Worm (Caenorhabditis elegans) whole organism, L2 larva: ENCODE measurements around the gene T27E9.2.

Experiments used
- C34F6.9 ChIP-seq: fragments of 150-350 bp; optimal IDR thresholded peaks from 2 replicates; lab custom pipeline; 2014; ENCODE audit warnings: missing biosample characterization, missing genetic modification characterization
- R02D3.7 ChIP-seq: fragments of 150-350 bp; optimal IDR thresholded peaks from 2 replicates; lab custom pipeline; 2014; ENCODE audit warnings: missing biosample characterization, missing genetic modification characterization
- ama-1 ChIP-seq: fragments of 150-350 bp; optimal IDR thresholded peaks from 2 replicates; lab custom pipeline; 2018; ENCODE audit warnings: inconsistent platforms
- dmd-4 ChIP-seq: sonication (generic microtip); optimal IDR thresholded peaks from 2 replicates; lab custom pipeline; 2017; ENCODE audit warnings: missing biosample characterization, missing genetic modification characterization
- mbf-1 ChIP-seq: sonication (generic microtip); optimal IDR thresholded peaks from 2 replicates; lab custom pipeline; 2017; ENCODE audit warnings: missing biosample characterization, missing genetic modification characterization
- mdl-1 ChIP-seq, 2 experiments: fragments of 150-350 bp in 1 of 2; sonication (generic microtip) in 1 of 2; optimal IDR thresholded peaks; 2 replicates each; lab custom pipeline; 2017; ENCODE audit warnings: missing biosample characterization in 2 of 2, missing genetic modification characterization in 2 of 2
- nhr-11 ChIP-seq: fragments of 150-350 bp; optimal IDR thresholded peaks from 2 replicates; lab custom pipeline; 2014; ENCODE audit warnings: missing biosample characterization, missing genetic modification characterization
- nhr-12 ChIP-seq: fragments of 150-350 bp; optimal IDR thresholded peaks from 2 replicates; lab custom pipeline; 2014; ENCODE audit warnings: missing biosample characterization, missing genetic modification characterization
- nhr-129 ChIP-seq: fragments of 150-350 bp; optimal IDR thresholded peaks from 2 replicates; lab custom pipeline; 2014; ENCODE audit warnings: missing biosample characterization, missing genetic modification characterization
- nhr-6 ChIP-seq: fragments of 150-350 bp; optimal IDR thresholded peaks from 2 replicates; lab custom pipeline; 2014; ENCODE audit warnings: missing biosample characterization, missing genetic modification characterization
- peb-1 ChIP-seq: fragments of 150-350 bp; optimal IDR thresholded peaks from 2 replicates; lab custom pipeline; 2014; ENCODE audit warnings: missing biosample characterization, missing genetic modification characterization
- snpc-4 ChIP-seq: fragments of 150-350 bp; optimal IDR thresholded peaks from 2 replicates; lab custom pipeline; 2014; ENCODE audit warnings: missing biosample characterization, missing genetic modification characterization
- unc-62 ChIP-seq: fragments of 150-350 bp; optimal IDR thresholded peaks from 2 replicates; lab custom pipeline; 2014; ENCODE audit warnings: missing biosample characterization, missing genetic modification reagents, missing genetic modification characterization

ce11 chrIII:13435570-13435969 lies 26.8 kb downstream of the T27E9.2 start, which contains the start of gene F45G2.8:
- TF ChIP-seq nhr-11 (tag; lab: Kevin White, UChicago) (no peak), peb-1 (no peak), ama-1 (lab: Kevin White, UChicago) (no peak), mdl-1 (tag; optimal IDR thresholded peaks at IDR 0.05; lab: Kevin White, UChicago) (no peak), unc-62 (GFP tag; lab: Kevin White, UChicago) (no peak), C34F6.9 (no peak), dmd-4 (tag; lab: Kevin White, UChicago) (no peak), nhr-6 (no peak), nhr-129 (tag; lab: Kevin White, UChicago) (no peak), mbf-1 (tag; lab: Kevin White, UChicago) (no peak), snpc-4 (tag; lab: Kevin White, UChicago) (no peak), R02D3.7 (no peak), nhr-12 (no peak)
